Fruit fly (Drosophila melanogaster) whole organism, embryonic: Measurements from ENCODE around the gene CG5934.

Experiments used
- CG10979 ChIP-seq: fragments of 200-800 bp; sonication (Bioruptor generic); optimal IDR thresholded peaks from 2 replicates; lab custom pipeline; 2018; ENCODE audit warnings: missing biosample characterization, mild to moderate bottlenecking, missing genetic modification characterization, moderate library complexity
- CG11560 ChIP-seq: fragments of 200-800 bp; sonication (Bioruptor generic); IDR thresholded peaks from 3 replicates; pipeline ENCODE4 v1.3.6; 2022; ENCODE audit warnings: missing biosample characterization, missing genetic modification characterization
- CG12155 ChIP-seq: fragments of 200-800 bp; sonication (Bioruptor generic); optimal IDR thresholded peaks from 3 replicates; lab custom pipeline; 2016; ENCODE audit warnings: missing biosample characterization, missing genetic modification characterization
- CG14441 ChIP-seq: fragments of 200-800 bp; sonication (Bioruptor generic); IDR thresholded peaks from 2 replicates; pipeline ENCODE4 v1.3.6; 2022; ENCODE audit warnings: missing biosample characterization, missing genetic modification characterization
- CG14965 ChIP-seq: fragments of 200-800 bp; sonication (Bioruptor generic); optimal IDR thresholded peaks from 2 replicates; lab custom pipeline; 2016; ENCODE audit warnings: missing biosample characterization, missing genetic modification characterization, borderline replicate concordance
- CG15601 ChIP-seq: fragments of 200-800 bp; sonication (Bioruptor generic); optimal IDR thresholded peaks from 3 replicates; lab custom pipeline; 2019; ENCODE audit warnings: missing biosample characterization, mild to moderate bottlenecking, missing genetic modification characterization, moderate library complexity
- CG17802 ChIP-seq: fragments of 200-800 bp; sonication (Bioruptor generic); optimal IDR thresholded peaks from 2 replicates; lab custom pipeline; 2018; ENCODE audit warnings: missing biosample characterization, mild to moderate bottlenecking, missing genetic modification characterization, moderate library complexity
- CG1832 ChIP-seq: fragments of 200-800 bp; sonication (Bioruptor generic); optimal IDR thresholded peaks from 2 replicates; lab custom pipeline; 2017; ENCODE audit warnings: missing biosample characterization, mild to moderate bottlenecking, missing genetic modification characterization, inconsistent platforms
- CG2678 ChIP-seq: fragments of 200-800 bp; sonication (Bioruptor generic); optimal IDR thresholded peaks from 3 replicates; lab custom pipeline; 2019; ENCODE audit warnings: missing biosample characterization, mild to moderate bottlenecking, missing genetic modification characterization, moderate library complexity
- CG2712 ChIP-seq: fragments of 200-800 bp; optimal IDR thresholded peaks from 3 replicates; lab custom pipeline; 2019; ENCODE audit warnings: missing biosample characterization, mild to moderate bottlenecking, missing genetic modification characterization, moderate library complexity
- CG34376 ChIP-seq: fragments of 200-800 bp; sonication (Bioruptor generic); optimal IDR thresholded peaks from 2 replicates; lab custom pipeline; 2018; ENCODE audit warnings: missing biosample characterization, mild to moderate bottlenecking, missing genetic modification characterization
- CG6689 ChIP-seq: fragments of 200-800 bp; sonication (Bioruptor generic); IDR thresholded peaks from 2 replicates; pipeline ENCODE4 v1.3.6; 2022; ENCODE audit warnings: missing biosample characterization, missing genetic modification characterization
- CG8290 ChIP-seq, 3 experiments: fragments of 200-800 bp; sonication (Bioruptor generic); optimal IDR thresholded peaks; 2 replicates each; lab custom pipeline; 2016 to 2019; ENCODE audit warnings: missing biosample characterization in 3 of 3, missing genetic modification characterization in 3 of 3, mild to moderate bottlenecking in 2 of 3, moderate library complexity in 1 of 3
- CG9609 ChIP-seq: fragments of 200-800 bp; sonication (Bioruptor generic); optimal IDR thresholded peaks from 3 replicates; lab custom pipeline; 2016; ENCODE audit warnings: missing biosample characterization, missing genetic modification characterization
- Dfd ChIP-seq, 2 experiments: fragments of >200 bp; optimal IDR thresholded peaks; 2 replicates each; lab custom pipeline; 2017; ENCODE audit warnings: missing biosample characterization in 2 of 2, missing genetic modification characterization in 2 of 2
- Doc2 ChIP-seq: fragments of 200-800 bp; sonication (Bioruptor generic); IDR thresholded peaks from 2 replicates; pipeline ENCODE4 v1.3.6; 2022; ENCODE audit warnings: missing biosample characterization, missing genetic modification characterization
- HLH3B ChIP-seq: fragments of 200-800 bp; sonication (Bioruptor generic); IDR thresholded peaks from 2 replicates; pipeline ENCODE4 v1.3.6; 2022; ENCODE audit warnings: missing biosample characterization, missing genetic modification characterization
- Hr51 ChIP-seq, 2 experiments: fragments of 200-800 bp; sonication (Bioruptor generic); optimal IDR thresholded peaks; 2 replicates in 1 of 2; 3 replicates in 1 of 2; lab custom pipeline; 2016 to 2018; ENCODE audit warnings: missing biosample characterization in 2 of 2, missing genetic modification characterization in 2 of 2, mild to moderate bottlenecking in 1 of 2, moderate library complexity in 1 of 2
- Jarid2 ChIP-seq: fragments of 200-800 bp; sonication (Bioruptor generic); optimal IDR thresholded peaks from 3 replicates; lab custom pipeline; 2017; ENCODE audit warnings: mild to moderate bottlenecking, missing biosample characterization, missing genetic modification reagents, missing genetic modification characterization
- Lhr ChIP-seq: fragments of 200-800 bp; sonication (Bioruptor generic); optimal IDR thresholded peaks from 3 replicates; lab custom pipeline; 2017; ENCODE audit warnings: mild to moderate bottlenecking, missing biosample characterization, missing genetic modification reagents, missing genetic modification characterization
- Pdp1 ChIP-seq, 2 experiments: fragments of 200-800 bp; sonication (Bioruptor generic); optimal IDR thresholded peaks; 3 replicates each; lab custom pipeline; 2016; ENCODE audit warnings: missing biosample characterization in 2 of 2, missing genetic modification characterization in 2 of 2, mild to moderate bottlenecking in 1 of 2, moderate library complexity in 1 of 2
- Rfx ChIP-seq: fragments of 200-800 bp; sonication (Bioruptor generic); IDR thresholded peaks from 2 replicates; pipeline ENCODE4 v1.3.6; 2022; ENCODE audit warnings: missing biosample characterization, missing genetic modification characterization
- Sox100B ChIP-seq: fragments of 200-800 bp; sonication (Bioruptor generic); optimal IDR thresholded peaks from 3 replicates; lab custom pipeline; 2018; ENCODE audit warnings: missing biosample characterization, mild to moderate bottlenecking, missing genetic modification characterization
- Sox102F ChIP-seq: fragments of 200-800 bp; sonication (Bioruptor generic); optimal IDR thresholded peaks from 2 replicates; lab custom pipeline; 2018; ENCODE audit warnings: missing biosample characterization, mild to moderate bottlenecking, missing genetic modification characterization, moderate library complexity
- Trl ChIP-seq, 3 experiments: fragments of >200 bp in 2 of 3; fragments of 200-800 bp in 1 of 3; sonication (Bioruptor generic) in 1 of 3; optimal IDR thresholded peaks; 2 replicates in 1 of 3; 3 replicates in 2 of 3; lab custom pipeline; 2016 to 2017; ENCODE audit warnings: missing biosample characterization in 1 of 3, missing genetic modification characterization in 1 of 3
- ab ChIP-seq: fragments of 200-800 bp; sonication (Bioruptor generic); optimal IDR thresholded peaks from 2 replicates; lab custom pipeline; 2016; ENCODE audit warnings: missing biosample characterization, missing genetic modification characterization
- amos ChIP-seq: fragments of 200-800 bp; sonication (Bioruptor generic); IDR thresholded peaks from 2 replicates; pipeline ENCODE4 v1.3.6; 2022; ENCODE audit warnings: missing biosample characterization, missing genetic modification characterization; ENCODE audit not compliant: partially characterized antibody
- bowl ChIP-seq: fragments of 200-800 bp; sonication (Bioruptor generic); IDR thresholded peaks from 2 replicates; pipeline ENCODE4 v1.3.6; 2022; ENCODE audit warnings: missing biosample characterization, missing genetic modification characterization
- cato ChIP-seq: fragments of 200-800 bp; sonication (Bioruptor generic); optimal IDR thresholded peaks from 2 replicates; lab custom pipeline; 2016; ENCODE audit warnings: missing biosample characterization, missing genetic modification characterization, borderline replicate concordance
- chn ChIP-seq: fragments of 200-800 bp; sonication (Bioruptor generic); optimal IDR thresholded peaks from 2 replicates; lab custom pipeline; 2016; ENCODE audit warnings: missing biosample characterization, missing genetic modification characterization
- crp ChIP-seq, 2 experiments: fragments of 200-800 bp; sonication (Bioruptor generic); optimal IDR thresholded peaks; 2 replicates in 1 of 2; 3 replicates in 1 of 2; lab custom pipeline; 2017; ENCODE audit warnings: missing biosample characterization in 2 of 2, missing genetic modification characterization in 2 of 2, mild to moderate bottlenecking in 1 of 2, moderate library complexity in 1 of 2
- en ChIP-seq: fragments of 200-800 bp; sonication (Bioruptor generic); optimal IDR thresholded peaks from 2 replicates; lab custom pipeline; 2016; ENCODE audit warnings: missing biosample characterization, missing genetic modification characterization
- esg ChIP-seq: fragments of 200-800 bp; sonication (Bioruptor generic); conservative IDR thresholded peaks from 2 replicates; pipeline ENCODE4 v1.3.6; 2022; ENCODE audit warnings: missing biosample characterization, missing genetic modification characterization
- fd3F ChIP-seq: fragments of 200-800 bp; sonication (Bioruptor generic); optimal IDR thresholded peaks from 2 replicates; lab custom pipeline; 2018; ENCODE audit warnings: missing biosample characterization, mild to moderate bottlenecking, missing genetic modification characterization, moderate library complexity
- gsb ChIP-seq: fragments of 200-800 bp; sonication (Bioruptor generic); IDR thresholded peaks from 2 replicates; pipeline ENCODE4 v1.3.6; 2022; ENCODE audit warnings: missing biosample characterization, missing genetic modification characterization
- her ChIP-seq: fragments of 200-800 bp; sonication (Bioruptor generic); optimal IDR thresholded peaks from 2 replicates; lab custom pipeline; 2016; ENCODE audit warnings: missing biosample characterization, missing genetic modification characterization
- jing ChIP-seq: fragments of 200-800 bp; sonication (Bioruptor generic); optimal IDR thresholded peaks from 2 replicates; lab custom pipeline; 2018; ENCODE audit warnings: missing biosample characterization, mild to moderate bottlenecking, missing genetic modification characterization
- lab ChIP-seq: fragments of 200-800 bp; sonication (Bioruptor generic); optimal IDR thresholded peaks from 3 replicates; lab custom pipeline; 2017; ENCODE audit warnings: missing biosample characterization, missing genetic modification characterization, mild to moderate bottlenecking, moderate library complexity, missing genetic modification reagents
- lbe ChIP-seq: fragments of 200-800 bp; sonication (Bioruptor generic); optimal IDR thresholded peaks from 2 replicates; lab custom pipeline; 2016; ENCODE audit warnings: missing biosample characterization, mild to moderate bottlenecking, missing genetic modification characterization
- odd ChIP-seq: fragments of 200-800 bp; sonication (Bioruptor generic); optimal IDR thresholded peaks from 2 replicates; lab custom pipeline; 2017; ENCODE audit warnings: missing biosample characterization, mild to moderate bottlenecking, missing genetic modification characterization
- org-1 ChIP-seq: fragments of 200-800 bp; sonication (Bioruptor generic); optimal IDR thresholded peaks from 2 replicates; lab custom pipeline; 2017; ENCODE audit warnings: missing biosample characterization, missing genetic modification characterization
- prd ChIP-seq, 3 experiments: fragments of >200 bp in 2 of 3; fragments of 200-800 bp in 1 of 3; sonication (Bioruptor generic) in 1 of 3; optimal IDR thresholded peaks in 2 of 3; IDR thresholded peaks in 1 of 3; 2 replicates in 2 of 3; 3 replicates in 1 of 3; pipeline versions ENCODE4 v1.3.6 to Lab custom; 2017 to 2022; ENCODE audit warnings: missing biosample characterization in 1 of 3, missing genetic modification characterization in 1 of 3
- ranshi ChIP-seq: fragments of 200-800 bp; sonication (Bioruptor generic); IDR thresholded peaks from 2 replicates; pipeline ENCODE4 v1.3.6; 2022; ENCODE audit warnings: missing biosample characterization, missing genetic modification characterization
- salm ChIP-seq: fragments of 200-800 bp; sonication (Bioruptor generic); optimal IDR thresholded peaks from 2 replicates; lab custom pipeline; 2018; ENCODE audit warnings: missing biosample characterization, mild to moderate bottlenecking, missing genetic modification characterization
- sens ChIP-seq: fragments of 200-800 bp; sonication (Bioruptor generic); peaks from one replicate; lab custom pipeline; 2016; ENCODE audit warnings: missing biosample characterization, missing genetic modification characterization
- vvl ChIP-seq: fragments of 200-800 bp; sonication (Bioruptor generic); IDR thresholded peaks from 2 replicates; pipeline ENCODE4 v1.3.6; 2022; ENCODE audit warnings: missing biosample characterization, missing genetic modification characterization
- wdn ChIP-seq: fragments of 200-800 bp; sonication (Bioruptor generic); IDR thresholded peaks from 2 replicates; pipeline ENCODE4 v1.3.6; 2022; ENCODE audit warnings: missing biosample characterization, missing genetic modification characterization

The CG5934 gene

dm6 chr3R:27292159-27292880 lies 18.8 kb downstream of the CG5934 start, which contains the start of gene CG3348 (continued):
- TF ChIP-seq wdn (peak; percentile 71), amos (no peak), CG14965 (GFP tag; lab: Kevin White, UChicago) (peak; percentile 16), CG12155 (peak; percentile 73), lab (peak; percentile 91), en (GFP tag; lab: Kevin White, UChicago) (no peak), Sox102F (GFP tag; lab: Kevin White, UChicago) (peak; percentile 73), Jarid2 (GFP tag; lab: Kevin White, UChicago) (no peak), Trl (optimal IDR thresholded peaks at IDR 0.05; lab: Kevin White, UChicago) (no peak), Trl (GFP tag; optimal IDR thresholded peaks at IDR 0.05; lab: Kevin White, UChicago) (peak; percentile 20), CG15601 (tag; lab: Kevin White, UChicago) (peak; percentile 20), fd3F (peak; percentile 51), sens (GFP tag; lab: Kevin White, UChicago) (peak; percentile 87), prd (optimal IDR thresholded peaks at IDR 0.05; lab: Kevin White, UChicago) (no peak), prd (GFP tag; IDR thresholded peaks at IDR 0.05; lab: Robert Waterston, UW) (peak; percentile 81), ranshi (GFP tag; lab: Robert Waterston, UW) (peak; percentile 79), CG10979 (tag; lab: Kevin White, UChicago) (peak; percentile 53), jing (GFP tag; lab: Kevin White, UChicago) (no peak), Pdp1 (GFP tag; optimal IDR thresholded peaks at IDR 0.05; lab: Kevin White, UChicago) (peak; percentile 64 to 73), crp (GFP tag; optimal IDR thresholded peaks at IDR 0.05; lab: Kevin White, UChicago) (no peak), Hr51 (GFP tag; optimal IDR thresholded peaks at IDR 0.05; lab: Kevin White, UChicago) (peak; percentile 19 to 67), CG2712 (tag; lab: Kevin White, UChicago) (peak; percentile 64), CG11560 (tag; lab: Robert Waterston, UW) (peak; percentile 53; the same call in 1 of the 3 replicates), CG17802 (peak; percentile 2), CG14441 (GFP tag; lab: Robert Waterston, UW) (peak; percentile 69), Dfd (GFP tag; optimal IDR thresholded peaks at IDR 0.05; lab: Kevin White, UChicago) (no peak), HLH3B (GFP tag; lab: Robert Waterston, UW) (peak; percentile 61; the same call in 1 of the 2 replicates), Rfx (GFP tag; lab: Robert Waterston, UW) (peak; percentile 87), CG6689 (GFP tag; lab: Robert Waterston, UW) (peak; percentile 59), esg (GFP tag; lab: Robert Waterston, UW) (peak; percentile 55), odd (GFP tag; lab: Kevin White, UChicago) (no peak), Lhr (GFP tag; lab: Kevin White, UChicago) (no peak), bowl (GFP tag; lab: Robert Waterston, UW) (no peak), CG9609 (GFP tag; lab: Kevin White, UChicago) (peak; percentile 44), CG1832 (GFP tag; lab: Kevin White, UChicago) (no peak), CG34376 (GFP tag; lab: Kevin White, UChicago) (no peak), cato (GFP tag; lab: Kevin White, UChicago) (no peak), Sox100B (GFP tag; lab: Kevin White, UChicago) (no peak), org-1 (GFP tag; lab: Kevin White, UChicago) (peak; percentile 36), vvl (GFP tag; lab: Robert Waterston, UW) (peak; percentile 79), chn (peak; percentile 4), Doc2 (GFP tag; lab: Robert Waterston, UW) (no peak), salm (no peak), ab (GFP tag; lab: Kevin White, UChicago) (no peak), her (GFP tag; lab: Kevin White, UChicago) (peak; percentile 42), gsb (no peak), CG2678 (tag; lab: Kevin White, UChicago) (peak; percentile 87), CG8290 (GFP tag; optimal IDR thresholded peaks at IDR 0.05; lab: Kevin White, UChicago) (no peak), CG8290 (tag; optimal IDR thresholded peaks at IDR 0.05; lab: Kevin White, UChicago) (no peak), lbe (GFP tag; lab: Kevin White, UChicago) (peak; percentile 41)
